Worm (Caenorhabditis elegans): ENCODE results near the gene B0024.4.

- no peak for TF ChIP-seq mdl-1 (tag; optimal IDR thresholded peaks at IDR 0.05)
- TF ChIP-seq ceh-82 (tag; optimal IDR thresholded peaks at IDR 0.05), result no peak
- TF ChIP-seq unc-62 (GFP tag; optimal IDR thresholded peaks at IDR 0.05), result no peak
- no peak for TF ChIP-seq blmp-1 (tag; optimal IDR thresholded peaks at IDR 0.05; ENCODE audit: insufficient read depth)
- no peak for TF ChIP-seq nhr-10 (tag; optimal IDR thresholded peaks at IDR 0.05)
- no peak for TF ChIP-seq crh-2 (tag; optimal IDR thresholded peaks at IDR 0.05)
- no peak for TF ChIP-seq alr-1 (tag; optimal IDR thresholded peaks at IDR 0.05)
- no peak for TF ChIP-seq egl-27 (tag; optimal IDR thresholded peaks at IDR 0.05)
Measured at ce11 chrV:10323537-10323936, 26.3 kb downstream of the B0024.4 start.

All from whole organism, L2 larva.